Worm (Caenorhabditis elegans) whole organism, L4 larva: Measurements from ENCODE around the gene ifb-2.

Source experiments
- D1046.2 ChIP-seq: fragments of 200-800 bp; sonication (Bioruptor generic); IDR thresholded peaks from 2 replicates; pipeline ENCODE4 v1.3.6; 2022; ENCODE audit warnings: missing genetic modification characterization, missing compliant biosample characterization
- F26F4.8 ChIP-seq: fragments of 200-800 bp; sonication (Bioruptor generic); conservative IDR thresholded peaks from 2 replicates; pipeline ENCODE4 v1.3.6; 2022; ENCODE audit warnings: missing genetic modification characterization, missing compliant biosample characterization
- F37D6.2 ChIP-seq: sonication (generic microtip); optimal IDR thresholded peaks from 2 replicates; lab custom pipeline; 2016; ENCODE audit warnings: mild to moderate bottlenecking, missing genetic modification characterization, missing compliant biosample characterization
- R02D3.7 ChIP-seq: fragments of 150-350 bp; sonication (generic microtip); optimal IDR thresholded peaks from 3 replicates; lab custom pipeline; 2014; ENCODE audit warnings: missing biosample characterization, missing genetic modification characterization
- ZK337.2 ChIP-seq: fragments of 200-800 bp; sonication (Bioruptor generic); IDR thresholded peaks from 2 replicates; pipeline ENCODE4 v1.3.6; 2022; ENCODE audit warnings: missing genetic modification reagents, missing genetic modification characterization, missing compliant biosample characterization
- ama-1 ChIP-seq: fragments of 150-350 bp; optimal IDR thresholded peaks from 2 replicates; lab custom pipeline; 2014; ENCODE audit warnings: inconsistent platforms, mixed read lengths
- attf-4 ChIP-seq: sonication (generic microtip); optimal IDR thresholded peaks from 3 replicates; lab custom pipeline; 2017; ENCODE audit warnings: missing biosample characterization, missing genetic modification characterization
- ceh-20 ChIP-seq: fragments of 200-800 bp; sonication (Bioruptor generic); IDR thresholded peaks from 2 replicates; pipeline ENCODE4 v1.3.6; 2022; ENCODE audit warnings: missing genetic modification reagents, missing genetic modification characterization, missing compliant biosample characterization
- ceh-32 ChIP-seq: sonication (generic microtip); optimal IDR thresholded peaks from 2 replicates; lab custom pipeline; 2016; ENCODE audit warnings: mild to moderate bottlenecking, missing genetic modification characterization, missing compliant biosample characterization; ENCODE audit not compliant: poor library complexity
- ceh-62 ChIP-seq: sonication (generic microtip); optimal IDR thresholded peaks from 2 replicates; lab custom pipeline; 2017; ENCODE audit warnings: missing biosample characterization, missing genetic modification characterization
- ceh-82 ChIP-seq: sonication (generic microtip); optimal IDR thresholded peaks from 2 replicates; lab custom pipeline; 2017; ENCODE audit warnings: missing biosample characterization, missing genetic modification characterization
- daf-19 ChIP-seq: fragments of 200-800 bp; sonication (Bioruptor generic); conservative IDR thresholded peaks from 2 replicates; pipeline ENCODE4 v1.3.6; 2022; ENCODE audit warnings: missing genetic modification characterization, missing compliant biosample characterization
- egl-43 ChIP-seq: fragments of 200-800 bp; sonication (Bioruptor generic); IDR thresholded peaks from 2 replicates; pipeline ENCODE4 v1.3.6; 2022; ENCODE audit warnings: missing genetic modification reagents, missing genetic modification characterization, missing compliant biosample characterization
- fkh-10 ChIP-seq: fragments of 150-350 bp; optimal IDR thresholded peaks from 2 replicates; lab custom pipeline; 2014; ENCODE audit warnings: missing biosample characterization, missing genetic modification reagents, missing genetic modification characterization
- hif-1 ChIP-seq, 2 experiments: sonication (generic microtip); optimal IDR thresholded peaks; 2 replicates each; lab custom pipeline; 2016 to 2017; ENCODE audit warnings: missing compliant biosample characterization in 2 of 2, missing genetic modification characterization in 2 of 2, missing genetic modification reagents in 2 of 2, missing genotype in 2 of 2, mild to moderate bottlenecking in 1 of 2
- hlh-11 ChIP-seq: fragments of 200-800 bp; sonication (Bioruptor generic); optimal IDR thresholded peaks from 2 replicates; lab custom pipeline; 2018; ENCODE audit warnings: mild to moderate bottlenecking, missing genetic modification characterization, missing compliant biosample characterization
- hlh-30 ChIP-seq: sonication (generic microtip); optimal IDR thresholded peaks from 2 replicates; lab custom pipeline; 2017; ENCODE audit warnings: antibody characterized with exemption, mild to moderate bottlenecking, missing genetic modification characterization, missing compliant biosample characterization; ENCODE audit not compliant: insufficient read depth
- lin-1 ChIP-seq: fragments of 200-800 bp; sonication (Bioruptor generic); IDR thresholded peaks from 2 replicates; pipeline ENCODE4 v1.3.6; 2022; ENCODE audit warnings: missing genetic modification reagents, missing genetic modification characterization, missing compliant biosample characterization
- lin-15B ChIP-seq: fragments of 150-350 bp; sonication (generic microtip); optimal IDR thresholded peaks from 3 replicates; lab custom pipeline; 2014; ENCODE audit warnings: missing biosample characterization, missing genetic modification characterization
- mdl-1 ChIP-seq, 2 experiments: fragments of 150-350 bp in 1 of 2; sonication (generic microtip) in 1 of 2; optimal IDR thresholded peaks; 2 replicates each; lab custom pipeline; 2014 to 2017; ENCODE audit warnings: missing biosample characterization in 2 of 2, missing genetic modification characterization in 2 of 2
- mep-1 ChIP-seq: fragments of 150-350 bp; sonication (generic microtip); optimal IDR thresholded peaks from 3 replicates; lab custom pipeline; 2014; ENCODE audit warnings: missing biosample characterization, missing genetic modification characterization
- mes-2 ChIP-seq: sonication (generic microtip); optimal IDR thresholded peaks from 2 replicates; lab custom pipeline; 2016; ENCODE audit warnings: missing genotype, mild to moderate bottlenecking, missing genetic modification characterization, missing compliant biosample characterization; ENCODE audit not compliant: poor library complexity, severe bottlenecking
- mxl-3 ChIP-seq: fragments of 200-800 bp; sonication (Bioruptor generic); optimal IDR thresholded peaks from 2 replicates; lab custom pipeline; 2018; ENCODE audit warnings: mild to moderate bottlenecking, missing genetic modification characterization, missing compliant biosample characterization
- nhr-102 ChIP-seq: sonication (generic microtip); optimal IDR thresholded peaks from 2 replicates; lab custom pipeline; 2016; ENCODE audit warnings: mild to moderate bottlenecking, missing genetic modification characterization, moderate library complexity, missing compliant biosample characterization
- nhr-25 ChIP-seq: sonication (generic microtip); optimal IDR thresholded peaks from 2 replicates; lab custom pipeline; 2017; ENCODE audit warnings: missing genetic modification characterization, mild to moderate bottlenecking, missing compliant biosample characterization, antibody characterized with exemption, moderate library complexity, borderline replicate concordance; ENCODE audit not compliant: insufficient read depth
- nhr-41 ChIP-seq: fragments of 200-800 bp; sonication (Bioruptor generic); IDR thresholded peaks from 2 replicates; pipeline ENCODE4 v1.3.6; 2022; ENCODE audit warnings: missing genetic modification reagents, missing genetic modification characterization, missing compliant biosample characterization
- nhr-42 ChIP-seq: fragments of 200-800 bp; sonication (Bioruptor generic); IDR thresholded peaks from 2 replicates; pipeline ENCODE4 v1.3.6; 2022; ENCODE audit warnings: missing genetic modification characterization, missing compliant biosample characterization
- nhr-77 ChIP-seq: fragments of 150-350 bp; optimal IDR thresholded peaks from 2 replicates; lab custom pipeline; 2014; ENCODE audit warnings: missing biosample characterization, missing genetic modification characterization
- php-3 ChIP-seq: fragments of 200-800 bp; sonication (Bioruptor generic); IDR thresholded peaks from 2 replicates; pipeline ENCODE4 v1.3.6; 2022; ENCODE audit warnings: missing genetic modification reagents, missing genetic modification characterization, missing compliant biosample characterization
- saeg-2 ChIP-seq: fragments of 200-800 bp; sonication (Bioruptor generic); IDR thresholded peaks from 2 replicates; pipeline ENCODE4 v1.3.6; 2022; ENCODE audit warnings: missing genetic modification reagents, missing genetic modification characterization, missing compliant biosample characterization
- sdz-12 ChIP-seq: fragments of 200-800 bp; sonication (Bioruptor generic); optimal IDR thresholded peaks from 2 replicates; lab custom pipeline; 2018; ENCODE audit warnings: mild to moderate bottlenecking, missing genetic modification characterization, missing compliant biosample characterization
- unc-39 ChIP-seq: sonication (generic microtip); optimal IDR thresholded peaks from 2 replicates; lab custom pipeline; 2017; ENCODE audit warnings: missing biosample characterization, missing genetic modification characterization
- unc-62 ChIP-seq, 3 experiments: fragments of 150-350 bp in 1 of 3; sonication (generic microtip); optimal IDR thresholded peaks in 2 of 3; peaks in 1 of 3; 1 replicate in 1 of 3; 2 replicates in 2 of 3; lab custom pipeline; 2014 to 2017; ENCODE audit warnings: missing biosample characterization in 3 of 3, missing genetic modification characterization in 3 of 3, missing genetic modification reagents in 3 of 3, missing genotype in 1 of 3
- ztf-11 ChIP-seq: fragments of 150-350 bp; optimal IDR thresholded peaks from 2 replicates; lab custom pipeline; 2014; ENCODE audit warnings: missing biosample characterization, missing genetic modification characterization
- ztf-7 ChIP-seq: fragments of 150-350 bp; optimal IDR thresholded peaks from 2 replicates; lab custom pipeline; 2014; ENCODE audit warnings: missing biosample characterization, missing genetic modification characterization

Gene ifb-2

ce11 chrII:5772547-5773142 lies 22.7 kb downstream of the ifb-2 start (continued):
- no peak for TF ChIP-seq nhr-77 (tag; lab: Kevin White, UChicago)
- TF ChIP-seq egl-43 (GFP tag; lab: Robert Waterston, UW) = peak; percentile 87
- TF ChIP-seq lin-15B (tag; lab: Kevin White, UChicago) = no peak
- 0 out of 2 replicates have a peak, but pooled peaks have one; percentile 43 for TF ChIP-seq saeg-2
- TF ChIP-seq nhr-42 = no peak
- no peak for TF ChIP-seq ztf-11
- peak in 1 of 2 experiments; percentile 93 for TF ChIP-seq unc-62 (GFP tag; optimal IDR thresholded peaks at IDR 0.05 in 1 of 2; lab: Kevin White, UChicago)
- TF ChIP-seq unc-62 (tag; optimal IDR thresholded peaks at IDR 0.05; lab: Kevin White, UChicago) = no peak
- TF ChIP-seq ztf-7 = peak; percentile 34
- TF ChIP-seq D1046.2 (GFP tag; lab: Robert Waterston, UW) = 0 out of 2 replicates have a peak, but pooled peaks have one; percentile 59
- no peak for TF ChIP-seq ceh-82
- peak; percentile 62 for TF ChIP-seq mep-1 (tag; lab: Kevin White, UChicago)
- TF ChIP-seq ZK337.2 (GFP tag; lab: Robert Waterston, UW) = 0 out of 2 replicates have a peak, but pooled peaks have one; percentile 56
- TF ChIP-seq mdl-1 (tag; optimal IDR thresholded peaks at IDR 0.05; lab: Kevin White, UChicago) = no peak
- peak; percentile 53 for TF ChIP-seq php-3
- 0 out of 2 replicates have a peak, but pooled peaks have one; percentile 10 for TF ChIP-seq F26F4.8 (GFP tag; lab: Robert Waterston, UW)
- peak; percentile 54; the same call in 1 of the 2 replicates for TF ChIP-seq nhr-41 (GFP tag; lab: Robert Waterston, UW)
- peak in 1 of 2 experiments; percentile 31 for TF ChIP-seq hif-1 (tag; optimal IDR thresholded peaks at IDR 0.05; lab: Kevin White, UChicago)
- no peak for TF ChIP-seq R02D3.7 (tag; lab: Kevin White, UChicago)
- TF ChIP-seq ama-1 = no peak
- no peak for TF ChIP-seq daf-19
- peak; percentile 57 for TF ChIP-seq mxl-3 (GFP tag; lab: Kevin White, UChicago)
- no peak for TF ChIP-seq nhr-25
- no peak for TF ChIP-seq sdz-12
- TF ChIP-seq attf-4 (tag; lab: Kevin White, UChicago) = no peak
- TF ChIP-seq nhr-102 = peak; percentile 14
- TF ChIP-seq fkh-10 (GFP tag; lab: Kevin White, UChicago) = no peak
- TF ChIP-seq mes-2 (tag; lab: Kevin White, UChicago) = peak; percentile 77
- TF ChIP-seq ceh-20 = peak; percentile 64; the same call in 1 of the 2 replicates

- TF ChIP-seq hlh-11 (tag; lab: Kevin White, UChicago) = no peak
- TF ChIP-seq unc-62 (GFP tag; optimal IDR thresholded peaks at IDR 0.05 in 1 of 2; lab: Kevin White, UChicago) = peak in 1 of 2 experiments; percentile 20
- no peak for TF ChIP-seq unc-62 (tag; optimal IDR thresholded peaks at IDR 0.05; lab: Kevin White, UChicago)
Measured at ce11 chrII:5774120-5774519, 24.1 kb downstream of the ifb-2 start, which contains the start of the genes dmd-5 and F10C1.1. Gene dmd-5 (minus strand): TSS chrII:5774220. Gene F10C1.1 (plus strand): TSS chrII:5774229.

- TF ChIP-seq attf-4 (tag; lab: Kevin White, UChicago) (no peak), ZK337.2 (GFP tag; lab: Robert Waterston, UW) (no peak)
Measured at ce11 chrII:5774879-5775278, 24.9 kb downstream of the ifb-2 start.

- TF ChIP-seq unc-62 (GFP tag; optimal IDR thresholded peaks at IDR 0.05 in 1 of 2; lab: Kevin White, UChicago) = no peak
- TF ChIP-seq unc-62 (tag; optimal IDR thresholded peaks at IDR 0.05; lab: Kevin White, UChicago) = no peak
- no peak for TF ChIP-seq ceh-32 (tag; lab: Kevin White, UChicago)
- no peak for TF ChIP-seq hlh-30 (tag; lab: Kevin White, UChicago)
- no peak for TF ChIP-seq nhr-102
- no peak for TF ChIP-seq F37D6.2
- no peak for TF ChIP-seq lin-1
- TF ChIP-seq ceh-62 = no peak
- no peak for TF ChIP-seq unc-39 (tag; lab: Kevin White, UChicago)
Measured at ce11 chrII:5777372-5777771, 27.4 kb downstream of the ifb-2 start.
